Worm (Caenorhabditis elegans) whole organism, young adult: Measurements from ENCODE around the gene lgc-48.

Source experiments
- B0035.1 ChIP-seq: sonication (generic microtip); optimal IDR thresholded peaks from 2 replicates; lab custom pipeline; 2016; ENCODE audit warnings: missing genetic modification characterization, mild to moderate bottlenecking, missing compliant biosample characterization, missing genotype, missing genetic modification reagents
- B0336.3 ChIP-seq: fragments of 200-800 bp; sonication (Bioruptor generic); IDR thresholded peaks from 2 replicates; pipeline ENCODE4 v1.3.6; 2022; ENCODE audit warnings: missing genetic modification characterization, missing compliant biosample characterization
- C17E4.6 ChIP-seq: fragments of 200-800 bp; sonication (Bioruptor generic); IDR thresholded peaks from 2 replicates; pipeline ENCODE4 v1.3.6; 2022; ENCODE audit warnings: missing genetic modification reagents, missing genetic modification characterization, missing compliant biosample characterization
- D2030.7 ChIP-seq: fragments of 200-800 bp; sonication (Bioruptor generic); IDR thresholded peaks from 2 replicates; pipeline ENCODE4 v1.3.6; 2022; ENCODE audit warnings: missing genetic modification reagents, missing genetic modification characterization, missing compliant biosample characterization
- F10E7.11 ChIP-seq: sonication (generic microtip); optimal IDR thresholded peaks from 2 replicates; lab custom pipeline; 2017; ENCODE audit warnings: mild to moderate bottlenecking, missing genetic modification characterization, moderate library complexity, missing compliant biosample characterization
- F22D6.2 ChIP-seq: sonication (generic microtip); optimal IDR thresholded peaks from 2 replicates; lab custom pipeline; 2016; ENCODE audit warnings: mild to moderate bottlenecking, missing genetic modification characterization, missing compliant biosample characterization
- F23B12.7 ChIP-seq: sonication (generic microtip); optimal IDR thresholded peaks from 2 replicates; lab custom pipeline; 2017; ENCODE audit warnings: missing genetic modification characterization, mild to moderate bottlenecking, missing compliant biosample characterization, antibody characterized with exemption, moderate library complexity; ENCODE audit not compliant: insufficient read depth
- F33H1.4 ChIP-seq: fragments of 200-800 bp; sonication (Bioruptor generic); IDR thresholded peaks from 2 replicates; pipeline ENCODE4 v1.3.6; 2022; ENCODE audit warnings: missing genetic modification reagents, missing genetic modification characterization, missing compliant biosample characterization
- F37B4.10 ChIP-seq: fragments of 200-800 bp; sonication (Bioruptor generic); IDR thresholded peaks from 2 replicates; pipeline ENCODE4 v1.3.6; 2022; ENCODE audit warnings: missing genetic modification characterization, missing compliant biosample characterization
- F52B5.7 ChIP-seq: sonication (generic microtip); optimal IDR thresholded peaks from 2 replicates; lab custom pipeline; 2016; ENCODE audit warnings: mild to moderate bottlenecking, missing genetic modification characterization, missing compliant biosample characterization
- K11D2.4 ChIP-seq: fragments of 200-800 bp; sonication (Bioruptor generic); IDR thresholded peaks from 2 replicates; pipeline ENCODE4 v1.3.6; 2022; ENCODE audit warnings: missing genetic modification reagents, missing genetic modification characterization, missing compliant biosample characterization
- K12H6.12 ChIP-seq: fragments of 200-800 bp; sonication (Bioruptor generic); optimal IDR thresholded peaks from 2 replicates; lab custom pipeline; 2018; ENCODE audit warnings: mild to moderate bottlenecking, missing genetic modification characterization, missing compliant biosample characterization
- T26A5.8 ChIP-seq: sonication (generic microtip); optimal IDR thresholded peaks from 2 replicates; lab custom pipeline; 2016; ENCODE audit warnings: missing genetic modification characterization, missing compliant biosample characterization
- Y53G8AR.9 ChIP-seq: fragments of 200-800 bp; sonication (Bioruptor generic); conservative IDR thresholded peaks from 2 replicates; pipeline ENCODE4 v1.3.6; 2022; ENCODE audit warnings: missing genetic modification reagents, missing genetic modification characterization, missing compliant biosample characterization
- Y95B8A.8 ChIP-seq: fragments of 200-800 bp; sonication (Bioruptor generic); IDR thresholded peaks from 2 replicates; pipeline ENCODE4 v1.3.6; 2022; ENCODE audit warnings: missing genetic modification reagents, missing genetic modification characterization, missing compliant biosample characterization
- aptf-2 ChIP-seq: fragments of 200-800 bp; sonication (Bioruptor generic); conservative IDR thresholded peaks from 2 replicates; pipeline ENCODE4 v1.3.6; 2022; ENCODE audit warnings: missing genetic modification reagents, missing genetic modification characterization, missing compliant biosample characterization
- attf-3 ChIP-seq: fragments of 200-800 bp; sonication (Bioruptor generic); conservative IDR thresholded peaks from 2 replicates; pipeline ENCODE4 v1.3.6; 2022; ENCODE audit warnings: missing genetic modification reagents, missing genetic modification characterization, missing compliant biosample characterization
- cebp-1 ChIP-seq, 2 experiments: fragments of 200-800 bp in 1 of 2; sonication (Bioruptor generic) in 1 of 2; sonication (generic microtip) in 1 of 2; IDR thresholded peaks in 1 of 2; optimal IDR thresholded peaks in 1 of 2; 2 replicates each; pipeline versions ENCODE4 v1.3.6 to Lab custom; 2017 to 2022; ENCODE audit warnings: missing compliant biosample characterization in 2 of 2, missing genetic modification characterization in 2 of 2, mild to moderate bottlenecking in 1 of 2, missing genetic modification reagents in 1 of 2, moderate library complexity in 1 of 2
- cebp-2 ChIP-seq: fragments of 200-800 bp; sonication (Bioruptor generic); IDR thresholded peaks from 2 replicates; pipeline ENCODE4 v1.3.6; 2022; ENCODE audit warnings: missing genetic modification characterization, missing compliant biosample characterization
- ceh-40 ChIP-seq: fragments of 200-800 bp; sonication (Bioruptor generic); IDR thresholded peaks from 2 replicates; pipeline ENCODE4 v1.3.6; 2022; ENCODE audit warnings: missing genetic modification characterization, missing compliant biosample characterization
- chd-7 ChIP-seq: sonication (generic microtip); optimal IDR thresholded peaks from 2 replicates; lab custom pipeline; 2016; ENCODE audit warnings: mild to moderate bottlenecking, missing genetic modification characterization, moderate library complexity, missing compliant biosample characterization
- dpff-1 ChIP-seq: sonication (generic microtip); optimal IDR thresholded peaks from 2 replicates; lab custom pipeline; 2017; ENCODE audit warnings: mild to moderate bottlenecking, missing genetic modification characterization, missing compliant biosample characterization
- egl-18 ChIP-seq: fragments of 200-800 bp; sonication (Bioruptor generic); IDR thresholded peaks from 2 replicates; pipeline ENCODE4 v1.3.6; 2022; ENCODE audit warnings: missing genetic modification reagents, missing genetic modification characterization, missing compliant biosample characterization
- egl-44 ChIP-seq: fragments of 200-800 bp; sonication (Bioruptor generic); IDR thresholded peaks from 2 replicates; pipeline ENCODE4 v1.3.6; 2022; ENCODE audit warnings: missing genetic modification reagents, missing genetic modification characterization, missing compliant biosample characterization
- ekl-4 ChIP-seq: fragments of 200-800 bp; sonication (Bioruptor generic); IDR thresholded peaks from 2 replicates; pipeline ENCODE4 v1.3.6; 2022; ENCODE audit warnings: missing genetic modification reagents, missing genetic modification characterization, missing compliant biosample characterization
- hrde-1 ChIP-seq: sonication (generic microtip); optimal IDR thresholded peaks from 2 replicates; lab custom pipeline; 2016; ENCODE audit warnings: missing genetic modification characterization, mild to moderate bottlenecking, missing compliant biosample characterization, moderate library complexity, missing genotype, missing genetic modification reagents, borderline replicate concordance
- hsf-1 ChIP-seq: fragments of 200-800 bp; sonication (Bioruptor generic); IDR thresholded peaks from 2 replicates; pipeline ENCODE4 v1.3.6; 2022; ENCODE audit warnings: missing genetic modification reagents, missing genetic modification characterization, missing compliant biosample characterization
- lag-1 ChIP-seq: fragments of 200-800 bp; sonication (Bioruptor generic); IDR thresholded peaks from 2 replicates; pipeline ENCODE4 v1.3.6; 2022; ENCODE audit warnings: missing genetic modification reagents, missing genetic modification characterization, missing compliant biosample characterization
- let-526 ChIP-seq: fragments of 200-800 bp; sonication (Bioruptor generic); IDR thresholded peaks from 2 replicates; pipeline ENCODE4 v1.3.6; 2022; ENCODE audit warnings: missing genetic modification reagents, missing genetic modification characterization, missing compliant biosample characterization
- let-607 ChIP-seq, 2 experiments: fragments of 200-800 bp in 1 of 2; sonication (Bioruptor generic) in 1 of 2; sonication (generic microtip) in 1 of 2; optimal IDR thresholded peaks; 2 replicates each; lab custom pipeline; 2016 to 2018; ENCODE audit warnings: mild to moderate bottlenecking in 2 of 2, missing compliant biosample characterization in 2 of 2, missing genetic modification characterization in 2 of 2, moderate library complexity in 2 of 2, missing genotype in 1 of 2
- lin-54 ChIP-seq: fragments of 200-800 bp; sonication (Bioruptor generic); optimal IDR thresholded peaks from 2 replicates; lab custom pipeline; 2018; ENCODE audit warnings: mild to moderate bottlenecking, missing genetic modification characterization, missing compliant biosample characterization
- lsl-1 ChIP-seq: fragments of 200-800 bp; sonication (Bioruptor generic); optimal IDR thresholded peaks from 2 replicates; lab custom pipeline; 2018; ENCODE audit warnings: mild to moderate bottlenecking, missing genetic modification characterization, moderate library complexity, missing compliant biosample characterization
- lsy-27 ChIP-seq: sonication (generic microtip); optimal IDR thresholded peaks from 2 replicates; lab custom pipeline; 2017; ENCODE audit warnings: missing genetic modification characterization, mild to moderate bottlenecking, missing compliant biosample characterization, antibody characterized with exemption, missing genotype, borderline replicate concordance; ENCODE audit not compliant: insufficient read depth
- madf-3 ChIP-seq: fragments of 200-800 bp; sonication (Bioruptor generic); IDR thresholded peaks from 2 replicates; pipeline ENCODE4 v1.3.6; 2022; ENCODE audit warnings: missing genetic modification reagents, missing genetic modification characterization, missing compliant biosample characterization
- madf-6 ChIP-seq: fragments of 200-800 bp; sonication (Bioruptor generic); IDR thresholded peaks from 2 replicates; pipeline ENCODE4 v1.3.6; 2022; ENCODE audit warnings: missing genetic modification reagents, missing genetic modification characterization, missing compliant biosample characterization
- madf-8 ChIP-seq: fragments of 200-800 bp; sonication (Bioruptor generic); conservative IDR thresholded peaks from 2 replicates; pipeline ENCODE4 v1.3.6; 2022; ENCODE audit warnings: missing genetic modification reagents, missing genetic modification characterization, missing compliant biosample characterization
- nfya-2 ChIP-seq: fragments of 200-800 bp; sonication (Bioruptor generic); IDR thresholded peaks from 2 replicates; pipeline ENCODE4 v1.3.6; 2022; ENCODE audit warnings: missing genetic modification reagents, missing genetic modification characterization, missing compliant biosample characterization
- nfyb-1 ChIP-seq: fragments of 200-800 bp; sonication (Bioruptor generic); IDR thresholded peaks from 2 replicates; pipeline ENCODE4 v1.3.6; 2022; ENCODE audit warnings: missing genetic modification reagents, missing genetic modification characterization, missing compliant biosample characterization
- snpc-1.3 ChIP-seq: sonication (generic microtip); optimal IDR thresholded peaks from 2 replicates; lab custom pipeline; 2017; ENCODE audit warnings: missing genetic modification characterization, mild to moderate bottlenecking, missing compliant biosample characterization, antibody characterized with exemption, moderate library complexity, missing genotype, missing genetic modification reagents; ENCODE audit not compliant: insufficient read depth
- snpc-3.4 ChIP-seq: sonication (generic microtip); optimal IDR thresholded peaks from 2 replicates; lab custom pipeline; 2017; ENCODE audit warnings: missing genetic modification characterization, mild to moderate bottlenecking, missing compliant biosample characterization, antibody characterized with exemption, moderate library complexity, missing genotype, missing genetic modification reagents
- snpc-4 ChIP-seq, 5 experiments: fragments of 150-350 bp in 1 of 5; sonication (generic microtip) in 4 of 5; optimal IDR thresholded peaks; 2 replicates each; lab custom pipeline; 2014 to 2018; ENCODE audit warnings: missing genetic modification characterization in 5 of 5, missing biosample characterization in 3 of 5, antibody characterized with exemption in 2 of 5, mild to moderate bottlenecking in 2 of 5, missing compliant biosample characterization in 2 of 5, missing genotype in 2 of 5, moderate library complexity in 2 of 5, missing genetic modification reagents in 1 of 5
- somi-1 ChIP-seq: fragments of 200-800 bp; sonication (Bioruptor generic); optimal IDR thresholded peaks from 2 replicates; lab custom pipeline; 2018; ENCODE audit warnings: mild to moderate bottlenecking, missing genetic modification characterization, missing compliant biosample characterization
- tlf-1 ChIP-seq: fragments of 200-800 bp; sonication (Bioruptor generic); optimal IDR thresholded peaks from 2 replicates; lab custom pipeline; 2018; ENCODE audit warnings: mild to moderate bottlenecking, missing genetic modification characterization, missing compliant biosample characterization
- ztf-22 ChIP-seq: fragments of 200-800 bp; sonication (Bioruptor generic); optimal IDR thresholded peaks from 2 replicates; lab custom pipeline; 2018; ENCODE audit warnings: mild to moderate bottlenecking, missing genetic modification characterization, moderate library complexity, missing compliant biosample characterization
- ztf-25 ChIP-seq: fragments of 200-800 bp; sonication (Bioruptor generic); IDR thresholded peaks from 2 replicates; pipeline ENCODE4 v1.3.6; 2022; ENCODE audit warnings: missing genetic modification reagents, missing genetic modification characterization, missing compliant biosample characterization

Gene lgc-48

ce11 chrV:13309806-13310205 is 30.2 kb upstream of the lgc-48 start (continued):
- TF ChIP-seq cebp-2 (GFP tag; lab: Robert Waterston, UW) (no peak), F33H1.4 (GFP tag; lab: Robert Waterston, UW) (peak; percentile 29), nfya-2 (GFP tag; lab: Robert Waterston, UW) (no peak), Y95B8A.8 (GFP tag; lab: Robert Waterston, UW) (0 out of 2 replicates have a peak, but pooled peaks have one; percentile 48), D2030.7 (peak; percentile 54; the same call in 1 of the 2 replicates), Y53G8AR.9 (GFP tag; lab: Robert Waterston, UW) (peak; percentile 43; the same call in 1 of the 2 replicates), lsl-1 (GFP tag; lab: Kevin White, UChicago) (peak; percentile 24), aptf-2 (GFP tag; lab: Robert Waterston, UW) (no peak), snpc-1.3 (tag; lab: Kevin White, UChicago) (no peak), K11D2.4 (no peak), dpff-1 (tag; lab: Kevin White, UChicago) (no peak), lin-54 (GFP tag; lab: Kevin White, UChicago) (peak; percentile 25), hsf-1 (GFP tag; lab: Robert Waterston, UW) (peak; percentile 68), somi-1 (no peak), egl-18 (GFP tag; lab: Robert Waterston, UW) (no peak), F52B5.7 (tag; lab: Kevin White, UChicago) (peak; percentile 21), K12H6.12 (tag; lab: Kevin White, UChicago) (no peak), tlf-1 (GFP tag; lab: Kevin White, UChicago) (peak; percentile 54), attf-3 (GFP tag; lab: Robert Waterston, UW) (no peak), ekl-4 (GFP tag; lab: Robert Waterston, UW) (peak; percentile 72; the same call in 1 of the 2 replicates), snpc-3.4 (tag; lab: Kevin White, UChicago) (no peak), madf-6 (GFP tag; lab: Robert Waterston, UW) (peak; percentile 75), F10E7.11 (tag; lab: Kevin White, UChicago) (no peak), egl-44 (GFP tag; lab: Robert Waterston, UW) (no peak), hrde-1 (tag; lab: Kevin White, UChicago) (peak; percentile 78), B0035.1 (no peak), ztf-22 (GFP tag; lab: Kevin White, UChicago) (no peak), let-607 (tag; optimal IDR thresholded peaks at IDR 0.05; lab: Kevin White, UChicago) (no peak)
- TF ChIP-seq, all 124 proteins: peak for 22

- TF ChIP-seq ztf-25 (GFP tag; lab: Robert Waterston, UW) (peak; percentile 91), F22D6.2 (tag; lab: Kevin White, UChicago) (no peak), Y53G8AR.9 (GFP tag; lab: Robert Waterston, UW) (peak; percentile 92), F23B12.7 (tag; lab: Kevin White, UChicago) (peak; percentile 43), lsy-27 (tag; lab: Kevin White, UChicago) (no peak), madf-3 (GFP tag; lab: Robert Waterston, UW) (peak; percentile 94), C17E4.6 (peak; percentile 88), chd-7 (tag; lab: Kevin White, UChicago) (no peak), cebp-1 (GFP tag; IDR thresholded peaks at IDR 0.05; lab: Robert Waterston, UW) (no peak), cebp-1 (tag; optimal IDR thresholded peaks at IDR 0.05; lab: Kevin White, UChicago) (peak; percentile 25), nfyb-1 (GFP tag; lab: Robert Waterston, UW) (peak; percentile 81), ceh-40 (GFP tag; lab: Robert Waterston, UW) (no peak), lag-1 (no peak), snpc-4 (GFP tag; optimal IDR thresholded peaks at IDR 0.05; lab: Kevin White, UChicago) (peak; percentile 52), snpc-4 (tag; optimal IDR thresholded peaks at IDR 0.05; lab: Kevin White, UChicago) (peak in 3 of 4 experiments; percentile 44 to 64 (median 63)), B0336.3 (GFP tag; lab: Robert Waterston, UW) (peak; percentile 92), let-526 (GFP tag; lab: Robert Waterston, UW) (peak; percentile 76; the same call in 1 of the 2 replicates), madf-8 (GFP tag; lab: Robert Waterston, UW) (peak; percentile 99), T26A5.8 (tag; lab: Kevin White, UChicago) (no peak), snpc-3.4 (tag; lab: Kevin White, UChicago) (peak; percentile 95), F37B4.10 (GFP tag; lab: Robert Waterston, UW) (no peak)
Observed at ce11 chrV:13312210-13312676, 27.8 kb upstream of the lgc-48 start, which contains the start of gene nasp-2. TSS of gene nasp-2 (minus strand) at chrV:13312260.
